Worm (Caenorhabditis elegans): ENCODE data around the gene tag-280.

Gene tag-280

DNA sequence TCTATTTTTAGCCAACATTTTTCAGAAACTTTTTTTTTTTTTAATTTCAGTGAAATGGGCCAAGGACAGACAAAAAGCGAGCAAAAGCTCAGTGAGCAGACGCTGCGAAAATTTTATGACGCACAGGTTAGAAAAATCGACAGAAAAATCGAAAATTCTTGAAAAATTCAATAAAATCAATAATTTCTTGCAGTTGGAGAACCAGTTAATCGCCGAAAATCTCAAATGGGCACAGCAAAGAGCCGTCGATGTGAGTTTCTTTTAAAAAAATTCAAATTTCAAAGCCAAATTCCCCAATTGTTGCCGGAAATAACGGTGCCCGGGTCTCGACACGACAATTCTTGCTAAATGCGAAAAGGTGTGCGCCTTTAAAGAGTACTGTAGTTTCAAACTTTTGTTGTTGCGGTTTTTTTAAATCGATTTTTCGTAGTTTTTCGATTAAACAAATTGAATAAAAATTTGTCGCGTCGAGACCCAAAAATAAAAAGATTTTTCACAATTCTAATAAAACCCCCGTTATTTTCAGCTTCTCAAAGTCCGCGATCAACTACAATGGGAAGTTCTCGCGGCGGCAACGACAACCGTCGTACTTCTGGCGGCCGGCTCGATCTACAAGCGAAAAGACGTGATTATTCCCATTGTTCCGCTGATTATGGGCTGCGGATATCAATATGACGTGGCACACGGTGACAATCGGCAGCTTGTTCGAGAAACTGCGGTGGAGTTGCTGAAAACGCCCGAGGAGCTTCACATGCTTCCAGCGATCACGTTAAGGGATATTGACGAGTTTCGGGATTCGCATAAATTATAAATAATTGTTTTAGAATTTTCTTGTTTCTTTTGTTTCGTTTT lies at the start of gene tag-280:
Gene tag-280, plus strand, starts transcription at position 51 of the 852 bp plus-strand sequence.
- TF ChIP-seq ztf-16 (tag; optimal IDR thresholded peaks at IDR 0.05) = no peak
- no peak for TF ChIP-seq ceh-6 (GFP tag; optimal IDR thresholded peaks at IDR 0.05)
- TF ChIP-seq C08G9.2 (tag; optimal IDR thresholded peaks at IDR 0.05) = no peak
- no peak for TF ChIP-seq syd-9 (tag; optimal IDR thresholded peaks at IDR 0.05)
- no peak for TF ChIP-seq hlh-8 (tag; optimal IDR thresholded peaks at IDR 0.05)
- TF ChIP-seq pat-9 (tag; optimal IDR thresholded peaks at IDR 0.05) = no peak
- TF ChIP-seq ceh-34 (tag; optimal IDR thresholded peaks at IDR 0.05) = no peak
- no peak for TF ChIP-seq K02D7.2 (tag; optimal IDR thresholded peaks at IDR 0.05)
- no peak for TF ChIP-seq F13H6.1 (tag; optimal IDR thresholded peaks at IDR 0.05)
- no peak for TF ChIP-seq elt-4 (tag; optimal IDR thresholded peaks at IDR 0.05)
- TF ChIP-seq unc-55 (GFP tag; optimal IDR thresholded peaks at IDR 0.05) = no peak
- no peak for TF ChIP-seq ceh-24 (tag; optimal IDR thresholded peaks at IDR 0.05)
- TF ChIP-seq fkh-6 (tag; optimal IDR thresholded peaks at IDR 0.05) = no peak
- TF ChIP-seq che-1 (tag; optimal IDR thresholded peaks at IDR 0.05) = no peak
- no peak for TF ChIP-seq ets-4 (tag; optimal IDR thresholded peaks at IDR 0.05)
- TF ChIP-seq ama-1 (optimal IDR thresholded peaks at IDR 0.05) = no peak
- no peak for TF ChIP-seq gmeb-2 (tag; optimal IDR thresholded peaks at IDR 0.05)
- TF ChIP-seq pha-4 (tag; optimal IDR thresholded peaks at IDR 0.05) = no peak
- TF ChIP-seq C38D4.7 (GFP tag; optimal IDR thresholded peaks at IDR 0.05) = no peak
- no peak for TF ChIP-seq eyg-1 (tag; optimal IDR thresholded peaks at IDR 0.05)

DNA sequence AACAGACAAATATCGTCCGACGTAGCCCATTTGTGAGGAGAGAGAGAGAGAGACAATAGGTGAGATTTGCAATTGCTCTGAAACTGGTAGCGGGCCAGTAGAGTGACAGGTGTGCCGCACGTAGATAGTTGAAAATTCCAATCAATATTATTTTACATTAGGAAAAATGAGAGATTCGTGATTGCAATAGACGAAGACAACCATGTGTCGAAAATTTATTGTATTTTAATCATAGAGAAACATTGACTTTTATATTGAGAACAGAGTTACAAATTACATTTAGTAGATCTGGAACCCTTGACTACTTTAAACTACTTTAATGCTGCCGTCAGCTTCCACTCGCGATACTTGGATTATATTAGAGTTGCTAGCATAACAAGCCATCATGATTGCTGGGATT lies 48.0 kb upstream of the tag-280 start, which contains the start of gene Y57A10C.1:
Gene Y57A10C.1, minus strand, starts transcription at position 101 of the 400 bp plus-strand sequence.
- no peak for TF ChIP-seq ztf-16 (tag; optimal IDR thresholded peaks at IDR 0.05)
- TF ChIP-seq ceh-14 (tag; optimal IDR thresholded peaks at IDR 0.05) = no peak
- no peak for TF ChIP-seq hlh-30 (tag; optimal IDR thresholded peaks at IDR 0.05; ENCODE audit: insufficient read depth)
- TF ChIP-seq lin-11 (tag; optimal IDR thresholded peaks at IDR 0.05) = no peak
- no peak for TF ChIP-seq elt-2 (tag; optimal IDR thresholded peaks at IDR 0.05)
- TF ChIP-seq lim-6 (tag; optimal IDR thresholded peaks at IDR 0.05) = no peak
- TF ChIP-seq K09A11.1 (tag; optimal IDR thresholded peaks at IDR 0.05; ENCODE audit: insufficient read depth) = no peak
- TF ChIP-seq pax-1 (tag; optimal IDR thresholded peaks at IDR 0.05) = no peak
- TF ChIP-seq ceh-24 (tag; optimal IDR thresholded peaks at IDR 0.05) = no peak
- no peak for TF ChIP-seq ceh-48 (tag; optimal IDR thresholded peaks at IDR 0.05)
- TF ChIP-seq hlh-15 (tag; optimal IDR thresholded peaks at IDR 0.05) = no peak
- TF ChIP-seq pha-4 (tag; optimal IDR thresholded peaks at IDR 0.05) = no peak
- TF ChIP-seq T23F11.4 (GFP tag; optimal IDR thresholded peaks at IDR 0.05) = no peak
- TF ChIP-seq elt-4 (tag; optimal IDR thresholded peaks at IDR 0.05) = no peak
- no peak for TF ChIP-seq C08G9.2 (tag; optimal IDR thresholded peaks at IDR 0.05)
- TF ChIP-seq ahr-1 (tag; optimal IDR thresholded peaks at IDR 0.05) = no peak
- TF ChIP-seq ceh-6 (GFP tag; optimal IDR thresholded peaks at IDR 0.05) = no peak
- TF ChIP-seq fax-1 (tag; optimal IDR thresholded peaks at IDR 0.05) = no peak
- no peak for TF ChIP-seq unc-55 (GFP tag; optimal IDR thresholded peaks at IDR 0.05)
- TF ChIP-seq tbx-2 (tag; optimal IDR thresholded peaks at IDR 0.05) = no peak

DNA sequence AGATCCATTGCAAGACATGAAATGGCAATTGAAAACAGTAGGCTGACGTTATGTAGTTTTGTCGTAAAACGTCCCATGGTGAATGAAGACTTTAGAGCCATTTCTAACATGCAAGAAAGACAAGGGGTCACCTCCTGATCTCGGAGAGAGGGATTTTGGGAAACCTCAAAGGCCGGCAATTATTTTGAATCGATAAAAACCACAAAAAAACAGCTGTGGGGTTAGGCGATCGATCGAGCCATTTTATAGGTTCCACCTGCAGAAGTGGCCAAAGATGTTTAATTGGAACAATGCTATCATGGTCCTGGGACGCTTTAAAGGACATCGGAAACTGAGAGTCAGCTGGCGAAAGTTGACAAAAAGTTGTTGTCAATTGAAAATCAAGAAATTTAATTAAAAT lies 45.6 kb upstream of the tag-280 start, which contains the start of gene Y57A10C.11:
Gene Y57A10C.11, minus strand, starts transcription at position 101 of the 400 bp plus-strand sequence.
- no peak for TF ChIP-seq unc-55 (GFP tag; optimal IDR thresholded peaks at IDR 0.05)
- TF ChIP-seq npax-4 (tag; optimal IDR thresholded peaks at IDR 0.05) = no peak
- no peak for TF ChIP-seq hlh-6 (tag; optimal IDR thresholded peaks at IDR 0.05)
- no peak for TF ChIP-seq ceh-48 (tag; optimal IDR thresholded peaks at IDR 0.05)

DNA sequence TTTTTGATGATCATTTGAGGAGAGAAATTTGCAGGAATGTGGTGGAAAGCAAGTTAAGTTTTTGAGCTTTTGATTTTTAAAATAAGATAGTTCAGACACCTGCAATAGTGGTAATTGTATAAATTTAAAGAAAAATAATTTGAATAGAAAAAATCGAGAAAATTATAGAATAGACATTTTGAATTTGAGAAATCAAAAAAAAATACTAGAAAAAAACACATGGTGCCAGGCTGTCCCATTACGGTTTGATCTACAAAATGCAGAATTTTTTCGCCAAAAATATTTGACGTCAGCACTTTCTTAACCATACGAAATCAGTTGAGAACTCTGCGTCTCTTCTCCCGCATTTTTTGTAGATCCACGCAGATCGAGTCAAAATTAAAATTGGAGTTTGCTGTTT lies 42.9 kb upstream of the tag-280 start, which contains the start of gene sre-27:
Gene sre-27, minus strand, starts transcription at position 101 of the 400 bp plus-strand sequence.
- TF ChIP-seq ceh-45 (GFP tag; IDR thresholded peaks at IDR 0.05) (no peak), pat-9 (tag; optimal IDR thresholded peaks at IDR 0.05) (no peak)
